Worm (Caenorhabditis elegans): ENCODE measurements around the gene T04A8.7.

T04A8.7 gene

DNA sequence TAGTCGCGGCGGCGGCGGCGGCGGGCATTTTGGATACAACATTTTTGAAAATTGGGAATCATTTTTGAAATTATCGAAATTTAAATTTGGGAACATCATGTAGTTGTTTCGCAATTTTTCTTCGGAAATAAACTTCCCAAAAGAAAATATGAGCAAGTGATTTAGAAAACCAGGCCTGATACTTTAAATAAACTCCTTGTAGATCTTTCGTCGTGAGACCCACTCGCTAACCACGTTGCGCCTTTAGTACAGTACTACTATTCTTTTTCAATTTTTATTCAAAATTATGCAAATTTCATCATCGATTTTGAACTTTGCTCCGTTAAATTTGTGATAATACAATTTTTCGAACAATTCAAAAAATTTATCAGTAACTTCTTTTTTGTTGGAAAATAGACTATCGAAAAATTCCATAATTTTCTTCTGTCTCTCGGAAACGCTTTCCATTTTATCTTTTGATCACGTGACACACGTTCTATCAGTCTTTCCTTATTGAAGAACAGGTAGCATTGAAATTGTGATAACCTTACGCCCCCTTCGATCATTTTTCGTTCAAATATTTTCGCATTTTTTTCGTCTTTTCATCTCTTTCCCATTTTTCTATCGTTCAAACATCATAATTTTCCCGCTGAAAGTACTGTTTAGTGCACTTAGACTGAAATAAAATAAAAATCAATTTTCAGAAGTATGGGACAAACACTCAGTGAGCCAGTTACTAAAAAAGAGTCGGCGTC, 45.2 kb upstream of the T04A8.7 start, which contains the start of gene ppm-2 (continued):
- TF ChIP-seq daf-16 (GFP tag; optimal IDR thresholded peaks at IDR 0.05) (no peak), daf-16 (tag; optimal IDR thresholded peaks at IDR 0.05) (peak; percentile 43), daf-19 (GFP tag; conservative IDR thresholded peaks at IDR 0.05) (no peak), nhr-28 (tag; optimal IDR thresholded peaks at IDR 0.05) (peak; percentile 63), F10B5.3 (tag; optimal IDR thresholded peaks at IDR 0.05) (no peak), F26F4.8 (GFP tag; conservative IDR thresholded peaks at IDR 0.05) (no peak), F49E8.2 (tag; optimal IDR thresholded peaks at IDR 0.05; ENCODE audit: borderline replicate concordance) (no peak), T20F7.1 (GFP tag; optimal IDR thresholded peaks at IDR 0.05) (no peak), R02D3.7 (tag; optimal IDR thresholded peaks at IDR 0.05) (no peak), lsy-2 (tag; optimal IDR thresholded peaks at IDR 0.05) (peak in 1 of 2 experiments; percentile 47), lim-7 (GFP tag; IDR thresholded peaks at IDR 0.05) (no peak), saeg-2 (GFP tag; IDR thresholded peaks at IDR 0.05) (no peak), mxl-2 (GFP tag; conservative IDR thresholded peaks at IDR 0.05) (no peak), ceh-44 (GFP tag; IDR thresholded peaks at IDR 0.05) (no peak), Y48G9A.11 (GFP tag; IDR thresholded peaks at IDR 0.05) (no peak), php-3 (GFP tag; IDR thresholded peaks at IDR 0.05) (no peak), snpc-1.2 (GFP tag; IDR thresholded peaks at IDR 0.05) (peak; percentile 46; the same call in 1 of the 2 replicates), daf-12 (tag; optimal IDR thresholded peaks at IDR 0.05) (no peak), ceh-20 (GFP tag; IDR thresholded peaks at IDR 0.05) (no peak), duxl-1 (tag; optimal IDR thresholded peaks at IDR 0.05; ENCODE audit: poor library complexity) (no peak), spr-1 (tag; optimal IDR thresholded peaks at IDR 0.05) (no peak), F37D6.2 (tag; optimal IDR thresholded peaks at IDR 0.05) (no peak), zip-2 (tag; optimal IDR thresholded peaks at IDR 0.05) (no peak), nhr-42 (GFP tag; IDR thresholded peaks at IDR 0.05) (no peak), lir-3 (tag; optimal IDR thresholded peaks at IDR 0.05) (no peak), skn-1 (tag; optimal IDR thresholded peaks at IDR 0.05) (no peak), ceh-28 (tag; optimal IDR thresholded peaks at IDR 0.05) (no peak), daf-8 (GFP tag; IDR thresholded peaks at IDR 0.05) (no peak), madf-9 (GFP tag; conservative IDR thresholded peaks at IDR 0.05) (0 out of 2 replicates have a peak, but pooled peaks have one; percentile 14), gei-8 (GFP tag; optimal IDR thresholded peaks at IDR 0.05) (no peak), cey-2 (tag; optimal IDR thresholded peaks at IDR 0.05; ENCODE audit: borderline replicate concordance, insufficient read depth) (no peak), mep-1 (tag; optimal IDR thresholded peaks at IDR 0.05) (peak; percentile 13), nhr-77 (tag; optimal IDR thresholded peaks at IDR 0.05) (peak; percentile 14), spr-3 (GFP tag; optimal IDR thresholded peaks at IDR 0.05) (no peak), ceh-82 (tag; optimal IDR thresholded peaks at IDR 0.05) (no peak), nhr-48 (tag; optimal IDR thresholded peaks at IDR 0.05) (no peak), mes-2 (tag; optimal IDR thresholded peaks at IDR 0.05; ENCODE audit: poor library complexity, severe bottlenecking) (no peak), arid-1 (GFP tag; conservative IDR thresholded peaks at IDR 0.05) (no peak), sdz-12 (GFP tag; optimal IDR thresholded peaks at IDR 0.05) (no peak), unc-39 (tag; optimal IDR thresholded peaks at IDR 0.05) (no peak), zip-11 (GFP tag; IDR thresholded peaks at IDR 0.05) (no peak), dve-1 (tag; optimal IDR thresholded peaks at IDR 0.05; ENCODE audit: insufficient read depth) (peak; percentile 55), ceh-62 (tag; optimal IDR thresholded peaks at IDR 0.05) (no peak), rbr-2 (tag; optimal IDR thresholded peaks at IDR 0.05) (no peak), ZK546.5 (tag; optimal IDR thresholded peaks at IDR 0.05) (no peak), lin-29 (GFP tag; IDR thresholded peaks at IDR 0.05) (no peak), hlh-11 (tag; optimal IDR thresholded peaks at IDR 0.05) (peak; percentile 24), dpl-1 (GFP tag; optimal IDR thresholded peaks at IDR 0.05) (no peak), egl-43 (GFP tag; IDR thresholded peaks at IDR 0.05) (no peak), aha-1 (tag) (no peak), fos-1 (tag; optimal IDR thresholded peaks at IDR 0.05) (no peak)

Data from whole organism, L4 larva.